Worm (Caenorhabditis elegans) whole organism, early embryonic: ENCODE results near the gene C18H7.6.

Experiments used
- B0310.2 ChIP-seq: sonication (generic microtip); optimal IDR thresholded peaks from 2 replicates; lab custom pipeline; 2016; ENCODE audit warnings: mild to moderate bottlenecking, missing genetic modification characterization, missing compliant biosample characterization
- F13C5.2 ChIP-seq: sonication (generic microtip); optimal IDR thresholded peaks from 2 replicates; lab custom pipeline; 2017; ENCODE audit warnings: mild to moderate bottlenecking, missing genetic modification characterization, inconsistent platforms, missing compliant biosample characterization
- ama-1 ChIP-seq: fragments of 150-350 bp; optimal IDR thresholded peaks from 2 replicates; lab custom pipeline; 2014
- ets-7 ChIP-seq: sonication (generic microtip); optimal IDR thresholded peaks from 2 replicates; lab custom pipeline; 2016; ENCODE audit warnings: missing genotype, missing genetic modification characterization, missing compliant biosample characterization
- flt-1 ChIP-seq: fragments of 200-800 bp; sonication (Bioruptor generic); IDR thresholded peaks from 2 replicates; pipeline ENCODE4 v1.3.6; 2022; ENCODE audit warnings: missing genetic modification characterization, missing compliant biosample characterization
- hmbx-1 ChIP-seq: sonication (generic microtip); optimal IDR thresholded peaks from 2 replicates; lab custom pipeline; 2016; ENCODE audit warnings: mild to moderate bottlenecking, missing genetic modification characterization, missing compliant biosample characterization
- hmg-4 ChIP-seq: fragments of 200-800 bp; sonication (Bioruptor generic); optimal IDR thresholded peaks from 2 replicates; lab custom pipeline; 2018; ENCODE audit warnings: mild to moderate bottlenecking, missing genetic modification characterization, missing compliant biosample characterization
- hnd-1 ChIP-seq: sonication (generic microtip); optimal IDR thresholded peaks from 2 replicates; lab custom pipeline; 2016; ENCODE audit warnings: missing genetic modification characterization, missing compliant biosample characterization
- pes-1 ChIP-seq: fragments of 200-800 bp; sonication (Bioruptor generic); IDR thresholded peaks from 2 replicates; pipeline ENCODE4 v1.3.6; 2022; ENCODE audit warnings: missing genetic modification reagents, missing genetic modification characterization, missing compliant biosample characterization
- scrt-1 ChIP-seq: fragments of 200-800 bp; sonication (Bioruptor generic); IDR thresholded peaks from 2 replicates; pipeline ENCODE4 v1.3.6; 2022; ENCODE audit warnings: missing genetic modification characterization, missing compliant biosample characterization
- tbx-37 ChIP-seq: fragments of 200-800 bp; sonication (Bioruptor generic); conservative IDR thresholded peaks from 2 replicates; pipeline ENCODE4 v1.3.6; 2022; ENCODE audit warnings: missing genetic modification reagents, missing genetic modification characterization, missing compliant biosample characterization

DNA sequence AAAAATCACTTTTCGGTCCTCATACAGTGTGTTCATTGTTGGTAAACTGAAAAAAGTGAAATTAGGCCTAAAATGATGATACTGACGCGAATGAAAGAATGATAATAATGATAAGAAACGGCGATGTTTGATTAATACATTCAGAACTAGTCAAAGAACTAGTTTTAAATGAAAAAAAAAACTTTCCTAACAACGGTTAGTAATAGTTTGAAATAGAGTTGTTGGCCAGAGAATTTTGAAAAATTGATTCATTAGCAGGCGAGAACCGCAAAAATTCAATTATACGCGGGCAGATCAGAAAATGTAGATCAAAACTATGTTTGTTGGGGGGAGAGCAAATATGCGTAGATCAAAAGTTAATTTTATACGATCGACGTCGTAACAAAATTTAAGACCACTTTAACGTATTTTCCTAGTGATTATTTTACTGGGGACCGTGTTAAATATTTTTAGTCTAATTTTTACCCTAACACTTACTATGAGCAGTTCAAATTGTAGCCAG lies 21.4 kb downstream of the C18H7.6 start, which contains the start of gene F56A11.5:
- TF ChIP-seq hnd-1 (no peak), hmg-4 (GFP tag; lab: Kevin White, UChicago) (no peak), tbx-37 (GFP tag; lab: Robert Waterston, UW) (no peak), ets-7 (tag; lab: Kevin White, UChicago) (no peak), ama-1 (lab: Kevin White, UChicago) (no peak), B0310.2 (no peak), F13C5.2 (tag; lab: Kevin White, UChicago) (no peak), pes-1 (GFP tag; lab: Robert Waterston, UW) (no peak), flt-1 (GFP tag; lab: Robert Waterston, UW) (no peak), hmbx-1 (tag; lab: Kevin White, UChicago) (no peak), scrt-1 (no peak)
